Worm (Caenorhabditis elegans) whole organism, late embryonic: ENCODE data around the gene col-12.

Experiments
- C38D4.7 ChIP-seq: fragments of 200-800 bp; sonication (Bioruptor generic); optimal IDR thresholded peaks from 2 replicates; lab custom pipeline; 2018; ENCODE audit warnings: mild to moderate bottlenecking, missing genetic modification characterization, moderate library complexity, missing compliant biosample characterization
- F13H6.1 ChIP-seq: sonication (generic microtip); optimal IDR thresholded peaks from 2 replicates; lab custom pipeline; 2016; ENCODE audit warnings: missing genetic modification characterization, missing compliant biosample characterization
- T23F11.4 ChIP-seq: fragments of 200-800 bp; sonication (Bioruptor generic); optimal IDR thresholded peaks from 2 replicates; lab custom pipeline; 2018; ENCODE audit warnings: mild to moderate bottlenecking, missing genetic modification characterization, missing compliant biosample characterization
- Y22D7AL.16 ChIP-seq: sonication (generic microtip); optimal IDR thresholded peaks from 2 replicates; lab custom pipeline; 2016; ENCODE audit warnings: missing genetic modification characterization, missing compliant biosample characterization
- ahr-1 ChIP-seq: sonication (generic microtip); optimal IDR thresholded peaks from 2 replicates; lab custom pipeline; 2016; ENCODE audit warnings: missing genetic modification characterization, missing compliant biosample characterization
- ama-1 ChIP-seq: fragments of 150-350 bp; optimal IDR thresholded peaks from 2 replicates; lab custom pipeline; 2014
- ceh-2 ChIP-seq: sonication (generic microtip); optimal IDR thresholded peaks from 2 replicates; lab custom pipeline; 2016; ENCODE audit warnings: missing genotype, missing genetic modification characterization, missing compliant biosample characterization
- ceh-22 ChIP-seq: sonication (generic microtip); optimal IDR thresholded peaks from 2 replicates; lab custom pipeline; 2017; ENCODE audit warnings: missing biosample characterization, missing genetic modification characterization
- ceh-31 ChIP-seq: sonication (generic microtip); optimal IDR thresholded peaks from 2 replicates; lab custom pipeline; 2016; ENCODE audit warnings: missing genetic modification characterization, missing compliant biosample characterization
- ceh-45 ChIP-seq: fragments of 200-800 bp; sonication (Bioruptor generic); IDR thresholded peaks from 2 replicates; pipeline ENCODE4 v1.3.6; 2022; ENCODE audit warnings: missing genetic modification reagents, missing genetic modification characterization, missing compliant biosample characterization
- ceh-6 ChIP-seq: fragments of 200-800 bp; sonication (Bioruptor generic); optimal IDR thresholded peaks from 2 replicates; lab custom pipeline; 2018; ENCODE audit warnings: mild to moderate bottlenecking, missing genetic modification characterization, missing compliant biosample characterization
- dmd-4 ChIP-seq: sonication (generic microtip); optimal IDR thresholded peaks from 2 replicates; lab custom pipeline; 2016; ENCODE audit warnings: borderline replicate concordance, missing genetic modification characterization, missing compliant biosample characterization
- dve-1 ChIP-seq: sonication (generic microtip); optimal IDR thresholded peaks from 2 replicates; lab custom pipeline; 2017; ENCODE audit warnings: antibody characterized with exemption, mild to moderate bottlenecking, missing genetic modification characterization, missing compliant biosample characterization
- elt-2 ChIP-seq: sonication (generic microtip); optimal IDR thresholded peaks from 2 replicates; lab custom pipeline; 2016; ENCODE audit warnings: missing genetic modification reagents, missing genetic modification characterization, missing compliant biosample characterization
- elt-4 ChIP-seq: sonication (generic microtip); optimal IDR thresholded peaks from 2 replicates; lab custom pipeline; 2016; ENCODE audit warnings: missing genetic modification characterization, missing compliant biosample characterization
- ets-4 ChIP-seq: sonication (generic microtip); optimal IDR thresholded peaks from 2 replicates; lab custom pipeline; 2016; ENCODE audit warnings: missing genetic modification characterization, missing compliant biosample characterization
- eyg-1 ChIP-seq: sonication (generic microtip); optimal IDR thresholded peaks from 2 replicates; lab custom pipeline; 2016; ENCODE audit warnings: missing genotype, missing genetic modification characterization, missing compliant biosample characterization
- fax-1 ChIP-seq: sonication (generic microtip); optimal IDR thresholded peaks from 2 replicates; lab custom pipeline; 2016; ENCODE audit warnings: missing genotype, missing genetic modification characterization, missing compliant biosample characterization
- fkh-10 ChIP-seq: fragments of 150-350 bp; optimal IDR thresholded peaks from 2 replicates; lab custom pipeline; 2014; ENCODE audit warnings: missing biosample characterization, missing genetic modification reagents, missing genetic modification characterization
- gmeb-2 ChIP-seq: sonication (generic microtip); optimal IDR thresholded peaks from 2 replicates; lab custom pipeline; 2016; ENCODE audit warnings: missing genetic modification characterization, inconsistent platforms, missing compliant biosample characterization
- hlh-30 ChIP-seq: sonication (generic microtip); optimal IDR thresholded peaks from 2 replicates; lab custom pipeline; 2017; ENCODE audit warnings: antibody characterized with exemption, missing genetic modification characterization, missing compliant biosample characterization; ENCODE audit not compliant: insufficient read depth
- lim-6 ChIP-seq: sonication (generic microtip); optimal IDR thresholded peaks from 2 replicates; lab custom pipeline; 2016; ENCODE audit warnings: missing genetic modification characterization, missing compliant biosample characterization
- madf-2 ChIP-seq: sonication (generic microtip); optimal IDR thresholded peaks from 2 replicates; lab custom pipeline; 2017; ENCODE audit warnings: missing genetic modification characterization, missing compliant biosample characterization
- nfya-1 ChIP-seq: sonication (generic microtip); optimal IDR thresholded peaks from 2 replicates; lab custom pipeline; 2017; ENCODE audit warnings: missing genetic modification characterization, mild to moderate bottlenecking, missing compliant biosample characterization, antibody characterized with exemption, moderate library complexity
- nhr-232 ChIP-seq: sonication (generic microtip); optimal IDR thresholded peaks from 2 replicates; lab custom pipeline; 2016; ENCODE audit warnings: missing genetic modification characterization, missing compliant biosample characterization
- npax-4 ChIP-seq: sonication (generic microtip); optimal IDR thresholded peaks from 2 replicates; lab custom pipeline; 2016; ENCODE audit warnings: missing genetic modification characterization, missing compliant biosample characterization
- odd-2 ChIP-seq: sonication (generic microtip); optimal IDR thresholded peaks from 2 replicates; lab custom pipeline; 2017; ENCODE audit warnings: antibody characterized with exemption, mild to moderate bottlenecking, missing genetic modification characterization, missing compliant biosample characterization
- pag-3 ChIP-seq: sonication (generic microtip); optimal IDR thresholded peaks from 2 replicates; lab custom pipeline; 2016; ENCODE audit warnings: missing compliant biosample characterization, missing genetic modification characterization, borderline replicate concordance
- pha-4 ChIP-seq: fragments of 150-350 bp; optimal IDR thresholded peaks from 2 replicates; lab custom pipeline; 2018; ENCODE audit warnings: missing biosample characterization, missing genetic modification reagents, missing genetic modification characterization
- ref-2 ChIP-seq: sonication (generic microtip); optimal IDR thresholded peaks from 2 replicates; lab custom pipeline; 2016; ENCODE audit warnings: missing genetic modification characterization, missing compliant biosample characterization
- sdc-2 ChIP-seq: sonication (generic microtip); optimal IDR thresholded peaks from 2 replicates; lab custom pipeline; 2016; ENCODE audit warnings: missing genotype, missing genetic modification characterization, missing compliant biosample characterization
- sox-2 ChIP-seq: fragments of 200-800 bp; sonication (Bioruptor generic); IDR thresholded peaks from 2 replicates; pipeline ENCODE4 v1.3.6; 2022; ENCODE audit warnings: missing genetic modification reagents, missing genetic modification characterization, missing compliant biosample characterization
- ttx-3 ChIP-seq: sonication (generic microtip); optimal IDR thresholded peaks from 2 replicates; lab custom pipeline; 2016; ENCODE audit warnings: missing genetic modification reagents, missing genetic modification characterization, missing compliant biosample characterization
- unc-42 ChIP-seq: sonication (generic microtip); optimal IDR thresholded peaks from 2 replicates; lab custom pipeline; 2016; ENCODE audit warnings: missing genotype, missing genetic modification characterization, missing compliant biosample characterization
- ztf-16 ChIP-seq: sonication (generic microtip); optimal IDR thresholded peaks from 2 replicates; lab custom pipeline; 2017; ENCODE audit warnings: missing genetic modification characterization, missing compliant biosample characterization

col-12 gene

DNA sequence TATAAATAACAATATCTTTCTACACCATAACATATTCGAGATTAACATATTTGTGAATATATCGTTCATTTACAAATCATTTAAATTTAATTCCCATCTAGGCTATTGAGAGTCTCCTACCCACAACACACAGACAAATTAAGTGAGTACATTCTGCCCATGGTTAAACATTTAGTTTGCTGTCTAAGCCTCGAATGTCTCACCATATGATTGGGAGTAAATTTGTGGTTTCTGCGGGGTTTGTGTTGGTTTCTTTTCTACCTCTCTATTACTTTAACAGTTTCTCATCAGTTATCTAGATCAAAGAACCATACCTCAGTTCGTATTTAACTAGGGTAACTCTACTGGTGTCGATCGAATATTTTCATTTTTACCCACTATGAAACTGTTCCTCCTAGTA, 26.6 kb downstream of the col-12 start, which contains the start of gene ugt-2:
Gene ugt-2, plus strand, starts transcription at position 371 of the 400 bp plus-strand sequence.
- TF ChIP-seq ama-1 (lab: Kevin White, UChicago) (no peak), madf-2 (tag; lab: Kevin White, UChicago) (no peak), unc-42 (tag; lab: Kevin White, UChicago) (no peak), elt-2 (tag; lab: Kevin White, UChicago) (no peak), ceh-2 (tag; lab: Kevin White, UChicago) (no peak), ceh-31 (tag; lab: Kevin White, UChicago) (no peak), pha-4 (tag; lab: Kevin White, UChicago) (no peak), nfya-1 (tag; lab: Kevin White, UChicago) (no peak)

DNA sequence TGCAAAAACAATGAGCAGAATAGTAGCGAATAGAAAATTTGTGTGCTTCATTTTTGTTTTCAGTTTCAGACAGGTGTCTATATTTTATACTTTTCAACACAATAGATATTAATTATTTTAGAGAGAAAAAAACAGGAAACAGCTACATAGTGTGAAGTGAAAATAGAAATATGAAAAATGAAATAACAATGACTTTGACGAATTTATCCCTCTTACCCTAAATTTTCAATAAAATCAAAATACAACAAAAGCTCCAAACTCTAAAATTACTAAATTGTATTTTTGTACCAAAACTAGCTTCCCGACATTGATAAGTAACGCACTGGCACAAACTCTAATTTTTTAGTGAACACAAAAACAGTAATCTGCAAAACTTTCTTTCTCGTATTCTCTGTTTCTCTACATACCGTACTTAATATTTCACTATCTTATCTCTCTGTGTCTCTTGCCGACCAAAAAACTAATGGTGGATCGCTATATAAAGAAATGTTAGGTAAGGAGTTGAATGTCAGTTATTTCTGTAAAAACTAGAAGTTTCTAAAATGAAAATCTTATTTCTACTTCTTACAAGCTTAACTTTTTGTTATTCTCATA, 29.7 kb downstream of the col-12 start, which contains the start of the genes col-151 and ugt-1:
Gene col-151, minus strand, starts transcription at position 51 of the 594 bp plus-strand sequence.
Gene ugt-1, plus strand, starts transcription at position 491 of the 594 bp plus-strand sequence.
- no peak for TF ChIP-seq ttx-3 (tag; lab: Kevin White, UChicago)
- TF ChIP-seq npax-4 (tag; lab: Kevin White, UChicago): no peak
- TF ChIP-seq odd-2 (tag; lab: Kevin White, UChicago): no peak
- TF ChIP-seq pag-3: no peak
- TF ChIP-seq unc-42 (tag; lab: Kevin White, UChicago): no peak
- TF ChIP-seq ztf-16: no peak
- TF ChIP-seq T23F11.4: no peak
- TF ChIP-seq, all 69 proteins: peak for 0

DNA sequence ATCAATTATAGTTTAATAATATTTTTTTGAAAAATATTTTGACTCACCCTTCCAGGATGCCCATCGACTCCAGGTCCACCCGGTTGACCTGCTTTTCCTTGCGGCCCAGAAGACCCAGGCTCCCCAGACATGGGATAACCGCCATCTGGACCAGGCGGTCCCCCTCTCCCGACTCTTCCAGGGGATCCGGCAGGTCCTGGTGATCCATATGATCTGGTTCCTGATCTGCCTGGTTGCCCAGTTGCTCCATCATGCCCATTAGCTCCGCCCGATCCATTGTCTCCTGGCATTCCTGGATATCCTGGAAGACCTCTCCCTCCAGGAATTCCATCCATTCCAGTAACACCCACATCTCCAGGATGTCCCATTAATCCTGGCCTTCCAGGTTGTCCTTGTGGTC, 31.3 kb downstream of the col-12 start:
- no peak for TF ChIP-seq sox-2 (GFP tag; lab: Robert Waterston, UW)
- TF ChIP-seq C38D4.7 (GFP tag; lab: Kevin White, UChicago): no peak
- no peak for TF ChIP-seq hlh-30 (tag; lab: Kevin White, UChicago)
- TF ChIP-seq F13H6.1 (tag; lab: Kevin White, UChicago): no peak
- no peak for TF ChIP-seq ceh-22 (tag; lab: Kevin White, UChicago)
- no peak for TF ChIP-seq elt-4 (tag; lab: Kevin White, UChicago)
- no peak for TF ChIP-seq ets-4 (tag; lab: Kevin White, UChicago)
- no peak for TF ChIP-seq ztf-16
- no peak for TF ChIP-seq ref-2 (tag; lab: Kevin White, UChicago)
- TF ChIP-seq ahr-1 (tag; lab: Kevin White, UChicago): no peak
- TF ChIP-seq lim-6 (tag; lab: Kevin White, UChicago): no peak
- no peak for TF ChIP-seq ceh-45 (GFP tag; lab: Robert Waterston, UW)
- TF ChIP-seq ceh-6: no peak
- TF ChIP-seq dmd-4: no peak
- no peak for TF ChIP-seq T23F11.4
- no peak for TF ChIP-seq eyg-1 (tag; lab: Kevin White, UChicago)
- no peak for TF ChIP-seq Y22D7AL.16 (tag; lab: Kevin White, UChicago)
- TF ChIP-seq gmeb-2 (tag; lab: Kevin White, UChicago): no peak
- no peak for TF ChIP-seq fkh-10

DNA sequence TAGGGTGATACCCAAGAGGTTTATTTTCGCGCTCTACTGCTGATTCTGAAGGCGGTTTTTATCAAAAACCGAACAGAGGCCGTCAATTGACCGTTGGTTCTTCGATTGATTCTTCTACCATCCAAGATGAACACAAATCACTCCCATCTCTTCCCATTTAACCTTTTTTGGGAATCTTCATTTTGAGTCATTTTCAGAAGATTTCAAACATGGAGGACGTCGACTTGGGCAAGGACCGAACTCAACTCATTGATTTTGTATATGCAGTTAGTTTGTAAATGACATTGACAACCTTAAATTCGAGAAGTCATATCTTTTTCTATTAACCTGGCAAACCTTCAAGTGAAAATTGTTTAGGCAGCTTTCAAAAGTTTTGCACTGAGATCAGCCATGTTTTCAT, 36.7 kb downstream of the col-12 start, which contains the start of gene AC3.5:
Gene AC3.5, plus strand, starts transcription at position 210 of the 400 bp plus-strand sequence.
- TF ChIP-seq fax-1 (tag; lab: Kevin White, UChicago) (no peak), ama-1 (lab: Kevin White, UChicago) (no peak), sdc-2 (no peak), dve-1 (tag; lab: Kevin White, UChicago) (no peak), nhr-232 (tag; lab: Kevin White, UChicago) (no peak), unc-42 (tag; lab: Kevin White, UChicago) (no peak)
